Worm (Caenorhabditis elegans): ENCODE data around the gene str-9.

- TF ChIP-seq W03F9.2 (tag; optimal IDR thresholded peaks at IDR 0.05) (no peak), him-1 (tag; optimal IDR thresholded peaks at IDR 0.05) (no peak), dao-5 (tag; optimal IDR thresholded peaks at IDR 0.05) (no peak)
These were observed 33.9 kb downstream of the str-9 start, which contains the start of gene T26E4.4 for ce11 chrV:15792409-15792808.
